Worm (Caenorhabditis elegans): Measurements from ENCODE around the gene ifd-2.

The ifd-2 gene

DNA sequence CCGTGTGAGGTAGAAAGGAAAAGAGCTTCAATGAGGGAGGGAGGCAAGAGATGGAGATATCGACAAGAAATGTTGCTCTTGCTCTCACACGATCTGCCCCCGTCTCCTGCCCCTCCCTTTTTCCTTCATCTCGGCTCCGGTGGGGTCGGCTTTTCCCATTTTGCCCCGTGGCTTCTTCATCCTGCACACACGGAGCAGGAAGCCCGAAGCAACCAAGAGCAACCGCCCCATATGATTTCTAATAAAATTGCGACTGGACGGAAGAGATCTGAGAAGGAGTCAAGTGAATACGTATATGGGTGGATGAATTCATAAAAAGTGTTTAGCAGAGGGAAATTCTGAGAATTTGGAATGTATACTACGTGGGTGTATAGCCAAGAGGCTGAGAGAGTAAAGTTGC, 28.9 kb upstream of the ifd-2 start (continued):
- peak; percentile 31 for TF ChIP-seq ceh-18 (tag; optimal IDR thresholded peaks at IDR 0.05)
- TF ChIP-seq Y22D7AL.16 (tag; optimal IDR thresholded peaks at IDR 0.05), result no peak

DNA sequence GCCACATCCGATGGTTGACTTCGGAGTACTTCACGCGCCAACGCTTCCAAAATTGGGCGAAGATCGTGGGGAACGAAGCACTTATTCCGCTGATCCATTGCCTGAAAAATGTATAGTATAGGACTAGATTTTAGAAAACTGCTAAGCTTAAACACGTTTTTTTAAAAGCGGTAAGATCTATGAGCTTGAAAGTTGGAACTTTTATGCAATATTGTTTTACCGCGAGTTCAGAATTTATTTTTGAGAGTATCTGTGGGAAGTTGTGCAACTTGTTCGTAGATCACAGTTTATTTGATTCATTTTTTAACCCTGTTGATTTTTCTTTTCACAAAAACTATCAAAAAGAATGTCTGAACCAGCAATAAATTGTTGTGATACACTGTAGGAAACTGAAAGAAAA, 25.7 kb upstream of the ifd-2 start, which contains the start of gene F39H12.3:
TSS of gene F39H12.3 (minus strand) at position 101 of the 400 bp plus-strand sequence.
- TF ChIP-seq ceh-22 (tag; optimal IDR thresholded peaks at IDR 0.05), result no peak
- no peak for TF ChIP-seq rnt-1 (tag; optimal IDR thresholded peaks at IDR 0.05)
- TF ChIP-seq ceh-9 (tag; optimal IDR thresholded peaks at IDR 0.05), result no peak
- TF ChIP-seq ceh-30 (tag; optimal IDR thresholded peaks at IDR 0.05), result no peak
- no peak for TF ChIP-seq tbx-7 (tag; optimal IDR thresholded peaks at IDR 0.05)
- TF ChIP-seq ceh-45 (GFP tag; IDR thresholded peaks at IDR 0.05), result no peak
- no peak for TF ChIP-seq gmeb-2 (tag; optimal IDR thresholded peaks at IDR 0.05)
- no peak for TF ChIP-seq C38D4.7 (GFP tag; optimal IDR thresholded peaks at IDR 0.05)
- no peak for TF ChIP-seq lim-6 (tag; optimal IDR thresholded peaks at IDR 0.05)
- TF ChIP-seq fkh-6 (tag; optimal IDR thresholded peaks at IDR 0.05), result no peak
- no peak for TF ChIP-seq dmd-4 (tag; optimal IDR thresholded peaks at IDR 0.05; ENCODE audit: borderline replicate concordance)
- TF ChIP-seq ttx-3 (tag; optimal IDR thresholded peaks at IDR 0.05), result no peak
- no peak for TF ChIP-seq elt-2 (tag; optimal IDR thresholded peaks at IDR 0.05)
- no peak for TF ChIP-seq ceh-6 (GFP tag; optimal IDR thresholded peaks at IDR 0.05)
- no peak for TF ChIP-seq pha-2 (tag; optimal IDR thresholded peaks at IDR 0.05)
- no peak for TF ChIP-seq hlh-6 (tag; optimal IDR thresholded peaks at IDR 0.05)
- TF ChIP-seq hlh-8 (tag; optimal IDR thresholded peaks at IDR 0.05), result no peak
- no peak for TF ChIP-seq npax-4 (tag; optimal IDR thresholded peaks at IDR 0.05)
- TF ChIP-seq ama-1 (optimal IDR thresholded peaks at IDR 0.05), result no peak
- no peak for TF ChIP-seq dve-1 (tag; optimal IDR thresholded peaks at IDR 0.05)

DNA sequence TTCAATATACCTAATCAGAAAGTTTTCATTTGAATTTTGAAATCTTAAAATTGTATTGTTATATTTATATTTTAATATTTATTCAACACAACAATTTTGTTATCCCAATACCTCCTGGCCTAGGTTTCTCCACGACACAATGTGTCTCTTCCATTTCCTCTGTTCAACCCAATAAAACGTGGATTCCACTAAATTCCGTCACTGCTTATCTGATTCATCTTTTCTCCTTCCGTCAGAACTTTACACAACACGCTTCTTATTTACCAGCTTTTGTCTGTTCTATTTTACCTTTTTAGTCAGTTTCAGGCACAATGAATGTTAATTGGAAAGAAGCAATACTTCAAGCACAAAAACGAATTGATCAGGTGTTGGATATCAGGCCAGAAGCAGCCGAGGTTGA, 18.7 kb upstream of the ifd-2 start, which contains the start of gene F39H12.1:
TSS of gene F39H12.1 (plus strand) at position 301 of the 400 bp plus-strand sequence.
- TF ChIP-seq gmeb-2 (tag; optimal IDR thresholded peaks at IDR 0.05) (no peak), syd-9 (tag; optimal IDR thresholded peaks at IDR 0.05) (no peak), C08G9.2 (tag; optimal IDR thresholded peaks at IDR 0.05) (no peak)

DNA sequence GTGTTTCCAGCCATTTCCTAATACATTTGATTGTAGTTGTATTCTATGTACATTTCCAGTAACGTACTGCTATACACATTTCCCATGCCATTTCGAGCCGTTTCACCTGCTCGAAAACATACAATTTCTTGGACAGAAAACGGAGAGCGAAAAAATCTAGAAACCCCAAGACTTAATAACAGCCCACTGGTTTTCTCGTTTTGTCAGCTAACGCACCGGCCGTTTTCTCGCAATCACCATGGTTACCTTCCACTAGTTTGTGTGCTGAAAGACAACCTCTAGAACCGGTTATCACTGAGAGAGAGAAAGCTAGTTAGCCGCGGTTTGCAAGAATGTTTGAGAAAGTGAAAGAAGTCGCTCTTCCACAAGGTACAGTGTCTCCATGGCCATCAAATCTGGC, 14.5 kb upstream of the ifd-2 start:
- TF ChIP-seq gmeb-2 (tag; optimal IDR thresholded peaks at IDR 0.05) (no peak), dmd-4 (tag; optimal IDR thresholded peaks at IDR 0.05; ENCODE audit: borderline replicate concordance) (no peak), ceh-30 (tag; optimal IDR thresholded peaks at IDR 0.05) (no peak)

DNA sequence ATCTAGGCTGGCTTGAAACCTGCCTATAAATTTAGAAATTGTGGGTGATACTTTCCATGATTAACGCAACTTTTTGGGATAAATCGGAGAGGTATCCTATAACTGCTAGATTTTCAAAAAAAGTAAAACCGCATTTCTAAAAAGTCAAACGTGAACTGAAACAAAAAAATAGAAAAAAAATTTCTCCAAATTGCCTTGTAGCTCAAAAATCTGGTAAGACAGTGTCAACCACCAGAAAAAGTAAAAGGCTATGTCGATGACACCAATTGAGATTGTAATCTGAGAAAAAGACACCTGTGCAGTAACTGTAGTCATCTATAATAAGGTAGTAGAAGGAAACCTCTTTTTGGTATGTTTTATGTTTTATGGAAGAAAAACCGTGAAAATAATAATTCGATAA, 12.9 kb upstream of the ifd-2 start, which contains the start of gene wdr-54:
TSS of gene wdr-54 (plus strand) at position 301 of the 400 bp plus-strand sequence.
- TF ChIP-seq C38D4.7 (GFP tag; optimal IDR thresholded peaks at IDR 0.05) (no peak), dve-1 (tag; optimal IDR thresholded peaks at IDR 0.05) (no peak), gmeb-2 (tag; optimal IDR thresholded peaks at IDR 0.05) (no peak), ahr-1 (tag; optimal IDR thresholded peaks at IDR 0.05) (no peak), ceh-2 (tag; optimal IDR thresholded peaks at IDR 0.05) (no peak), hlh-13 (GFP tag; optimal IDR thresholded peaks at IDR 0.05) (no peak), ceh-24 (tag; optimal IDR thresholded peaks at IDR 0.05) (no peak), ref-2 (tag; optimal IDR thresholded peaks at IDR 0.05) (no peak), fax-1 (tag; optimal IDR thresholded peaks at IDR 0.05) (no peak), pat-9 (tag; optimal IDR thresholded peaks at IDR 0.05) (no peak), nhr-232 (tag; optimal IDR thresholded peaks at IDR 0.05) (no peak)

DNA sequence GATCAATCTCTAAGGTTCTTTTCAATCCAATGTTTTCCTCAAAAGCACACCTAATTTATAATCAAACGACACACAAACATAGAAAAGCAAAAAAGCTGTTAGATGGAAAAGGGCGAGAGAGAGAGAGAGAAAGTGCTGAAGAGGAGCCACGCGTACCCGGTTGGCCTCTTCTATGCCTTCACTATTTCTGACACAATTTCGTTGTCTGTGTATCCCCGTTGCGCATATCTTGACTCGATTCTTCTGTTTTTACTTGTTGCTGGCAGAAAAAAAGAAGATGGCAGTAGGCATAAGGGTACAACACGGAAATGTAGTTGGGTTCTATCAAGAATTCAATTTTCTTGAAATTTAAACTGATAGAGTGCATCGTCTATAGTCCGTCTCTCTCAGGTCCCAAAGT, 11.8 kb upstream of the ifd-2 start:
- TF ChIP-seq mec-3 (tag; optimal IDR thresholded peaks at IDR 0.05; ENCODE audit: borderline replicate concordance) (no peak), che-1 (tag; optimal IDR thresholded peaks at IDR 0.05) (no peak), ceh-19 (GFP tag; optimal IDR thresholded peaks at IDR 0.05) (peak; percentile 6), nfya-1 (tag; optimal IDR thresholded peaks at IDR 0.05) (peak; percentile 65), eyg-1 (tag; optimal IDR thresholded peaks at IDR 0.05) (no peak), ceh-18 (tag; optimal IDR thresholded peaks at IDR 0.05) (peak; percentile 51), sdc-2 (tag; optimal IDR thresholded peaks at IDR 0.05) (peak; percentile 58), ref-2 (tag; optimal IDR thresholded peaks at IDR 0.05) (peak; percentile 35), dve-1 (tag; optimal IDR thresholded peaks at IDR 0.05) (peak; percentile 72), pros-1 (tag; optimal IDR thresholded peaks at IDR 0.05) (peak; percentile 6), tbx-2 (tag; optimal IDR thresholded peaks at IDR 0.05) (peak; percentile 78), rnt-1 (tag; optimal IDR thresholded peaks at IDR 0.05) (peak; percentile 9), fkh-10 (GFP tag; optimal IDR thresholded peaks at IDR 0.05) (no peak), lim-6 (tag; optimal IDR thresholded peaks at IDR 0.05) (no peak), unc-55 (GFP tag; optimal IDR thresholded peaks at IDR 0.05) (peak; percentile 74), fax-1 (tag; optimal IDR thresholded peaks at IDR 0.05) (no peak), hlh-6 (tag; optimal IDR thresholded peaks at IDR 0.05) (no peak), ztf-16 (tag; optimal IDR thresholded peaks at IDR 0.05) (no peak), pax-1 (tag; optimal IDR thresholded peaks at IDR 0.05) (no peak), hlh-8 (tag; optimal IDR thresholded peaks at IDR 0.05) (no peak)
